Fruit fly (Drosophila melanogaster): ENCODE data around the gene Ge-1.

dm6 chr2L:11121614-11122013, 20.9 kb upstream of the Ge-1 start, which contains the start of gene Dnaaf4:
- TF ChIP-seq az2 (GFP tag; optimal IDR thresholded peaks at IDR 0.05) (no peak), CG12391 (tag; optimal IDR thresholded peaks at IDR 0.05) (no peak), CG17385 (GFP tag; optimal IDR thresholded peaks at IDR 0.05) (no peak), Oli (tag; optimal IDR thresholded peaks at IDR 0.05) (no peak), CG34224 (GFP tag; IDR thresholded peaks at IDR 0.05; ENCODE audit: partially characterized antibody) (no peak), CG16813 (GFP tag; IDR thresholded peaks at IDR 0.05; ENCODE audit: partially characterized antibody) (no peak), CG2678 (tag; optimal IDR thresholded peaks at IDR 0.05) (no peak), cas (GFP tag; IDR thresholded peaks at IDR 0.05) (no peak), ase (GFP tag; IDR thresholded peaks at IDR 0.05) (no peak), CG10366 (GFP tag; IDR thresholded peaks at IDR 0.05) (no peak), gcm (GFP tag; optimal IDR thresholded peaks at IDR 0.05) (no peak), Sry-β (GFP tag; optimal IDR thresholded peaks at IDR 0.05) (no peak)

Measured in whole organism, embryonic.